Worm (Caenorhabditis elegans) whole organism, midembryonic: ENCODE measurements around the gene grsp-4.

Experiments used
- T22C8.4 ChIP-seq: fragments of 200-800 bp; sonication (Bioruptor generic); IDR thresholded peaks from 2 replicates; pipeline ENCODE4 v1.3.6; 2022; ENCODE audit warnings: missing genetic modification characterization, missing compliant biosample characterization
- cog-1 ChIP-seq: sonication (generic microtip); optimal IDR thresholded peaks from 2 replicates; lab custom pipeline; 2016; ENCODE audit warnings: missing genetic modification characterization, missing compliant biosample characterization
- med-1 ChIP-seq: sonication (generic microtip); optimal IDR thresholded peaks from 2 replicates; lab custom pipeline; 2017; ENCODE audit warnings: missing genetic modification characterization, mild to moderate bottlenecking, missing compliant biosample characterization, antibody characterized with exemption, missing genetic modification reagents; ENCODE audit not compliant: insufficient read depth

DNA sequence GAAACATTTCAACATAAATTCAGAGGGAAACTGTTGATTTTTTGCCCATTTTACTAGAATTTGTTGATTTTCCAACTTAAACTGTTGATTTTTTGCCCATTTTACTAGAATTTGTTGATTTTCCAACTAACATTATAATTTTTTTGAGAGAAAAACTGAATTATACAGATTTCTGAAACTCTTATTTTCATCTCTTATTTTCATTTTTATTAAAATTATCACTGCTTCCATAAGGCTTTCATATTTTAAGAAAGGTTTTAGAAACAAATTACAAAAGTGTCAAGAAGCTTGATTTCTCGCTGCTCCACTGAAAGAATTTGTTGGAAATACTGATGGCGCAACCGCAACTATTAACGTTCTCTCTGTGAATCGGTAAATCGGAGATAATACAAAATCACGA, 25.2 kb downstream of the grsp-4 start:
- no peak for TF ChIP-seq T22C8.4
- no peak for TF ChIP-seq med-1 (GFP tag; lab: Kevin White, UChicago)
- TF ChIP-seq cog-1 (tag; lab: Kevin White, UChicago) = no peak
